Worm (Caenorhabditis elegans): ENCODE data around the gene K04D7.6.

ce11 chrIV:10161706-10162105 is 44.4 kb downstream of the K04D7.6 start, which contains the start of gene pps-1:
- TF ChIP-seq lag-1 (GFP tag; IDR thresholded peaks at IDR 0.05): no peak
- TF ChIP-seq mcd-1 (GFP tag; IDR thresholded peaks at IDR 0.05): no peak
- TF ChIP-seq sea-2 (GFP tag; IDR thresholded peaks at IDR 0.05): no peak
- no peak for TF ChIP-seq K12H6.12 (tag; optimal IDR thresholded peaks at IDR 0.05)
- no peak for TF ChIP-seq lir-1 (GFP tag; conservative IDR thresholded peaks at IDR 0.05)
- TF ChIP-seq unc-62 (GFP tag; optimal IDR thresholded peaks at IDR 0.05): no peak
- no peak for TF ChIP-seq F49E8.2 (tag; optimal IDR thresholded peaks at IDR 0.05; ENCODE audit: insufficient read depth)
- TF ChIP-seq tbx-9 (tag; optimal IDR thresholded peaks at IDR 0.05; ENCODE audit: borderline replicate concordance): no peak
- TF ChIP-seq mel-28 (tag; optimal IDR thresholded peaks at IDR 0.05; ENCODE audit: borderline replicate concordance): no peak
- TF ChIP-seq him-1 (tag; optimal IDR thresholded peaks at IDR 0.05): no peak
- TF ChIP-seq madf-6 (GFP tag; IDR thresholded peaks at IDR 0.05): no peak
- TF ChIP-seq ztf-28 (GFP tag; IDR thresholded peaks at IDR 0.05): no peak
- no peak for TF ChIP-seq repo-1 (tag; optimal IDR thresholded peaks at IDR 0.05)
